Worm (Caenorhabditis elegans): ENCODE data around the gene amt-1.

amt-1 gene

DNA sequence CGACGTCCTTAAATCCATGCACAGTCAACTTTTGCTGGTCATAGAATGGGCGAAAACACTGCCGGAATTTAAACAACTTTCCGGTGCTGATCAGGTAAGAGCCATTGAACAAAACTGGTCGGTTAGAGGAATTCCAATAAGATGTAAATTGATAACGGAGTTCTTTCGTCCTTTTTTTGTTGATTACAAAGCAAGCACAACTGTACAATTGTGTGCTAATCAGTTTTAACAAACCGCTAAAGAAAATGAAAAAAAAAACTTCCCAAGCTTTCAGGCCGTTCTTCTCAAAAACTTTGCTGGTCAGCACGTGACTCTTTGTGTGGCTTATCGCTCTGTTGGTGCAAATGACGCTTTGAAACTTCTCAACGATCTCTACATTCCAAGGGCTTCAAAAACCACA lies 37.1 kb upstream of the amt-1 start:
- peak; percentile 34 for TF ChIP-seq elt-2 (tag; optimal IDR thresholded peaks at IDR 0.05)
- no peak for TF ChIP-seq hlh-17 (GFP tag; optimal IDR thresholded peaks at IDR 0.05; ENCODE audit: borderline replicate concordance)
- no peak for TF ChIP-seq efl-1 (optimal IDR thresholded peaks at IDR 0.05)
- peak in 1 of 2 experiments; percentile 67 for TF ChIP-seq efl-1 (GFP tag; optimal IDR thresholded peaks at IDR 0.05 in 1 of 2)

DNA sequence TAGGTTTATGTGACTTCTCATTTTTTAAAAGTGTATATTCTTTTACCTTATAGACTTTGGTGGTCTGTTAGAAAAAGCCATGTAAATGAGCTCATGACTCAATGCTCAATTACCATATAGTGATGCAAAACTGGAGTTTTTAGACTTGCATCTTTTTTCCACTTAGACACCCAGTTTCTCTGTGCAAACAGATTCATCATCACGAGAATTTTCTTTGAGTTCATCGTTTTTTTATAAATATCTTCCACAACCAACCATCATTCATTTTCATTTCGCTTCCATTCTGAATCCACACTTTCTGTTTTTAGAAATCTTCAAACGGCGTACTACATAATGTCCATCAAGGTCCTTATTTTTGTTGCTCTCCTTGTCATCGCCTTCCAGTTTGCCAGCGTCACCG lies 26.7 kb upstream of the amt-1 start, which contains the start of gene C07A12.2:
C07A12.2 (plus strand) TSS at position 301 of the 400 bp plus-strand sequence.
- TF ChIP-seq C16A3.4 (tag; optimal IDR thresholded peaks at IDR 0.05) (no peak), lin-15B (tag; optimal IDR thresholded peaks at IDR 0.05) (no peak), ets-5 (GFP tag; IDR thresholded peaks at IDR 0.05) (no peak), rnt-1 (tag; optimal IDR thresholded peaks at IDR 0.05) (no peak)

DNA sequence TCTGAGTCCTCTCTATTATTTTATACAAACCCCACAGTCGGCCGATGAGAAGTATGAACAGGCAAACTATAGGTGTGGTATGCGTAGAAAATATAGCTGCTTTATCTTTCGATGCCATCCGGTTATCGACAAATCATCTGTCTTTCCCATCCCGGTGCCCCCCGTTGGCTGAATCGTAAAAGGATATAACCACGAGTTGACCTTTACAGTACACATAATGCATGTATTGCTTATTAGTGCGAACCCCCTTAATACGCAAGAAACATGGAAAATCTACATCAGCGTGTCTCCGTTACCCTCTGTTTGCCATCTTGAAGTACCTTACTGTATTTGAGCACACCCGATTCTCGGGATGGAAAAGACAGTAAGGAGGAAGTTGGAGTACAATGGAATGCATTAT lies 22.3 kb upstream of the amt-1 start:
- TF ChIP-seq ets-5 (GFP tag; IDR thresholded peaks at IDR 0.05), result no peak
- no peak for TF ChIP-seq sox-4 (tag; optimal IDR thresholded peaks at IDR 0.05)
- TF ChIP-seq ceh-8 (GFP tag; optimal IDR thresholded peaks at IDR 0.05), result no peak
- TF ChIP-seq F16B12.6 (tag; optimal IDR thresholded peaks at IDR 0.05), result no peak
- TF ChIP-seq lsy-2 (tag; optimal IDR thresholded peaks at IDR 0.05), result no peak
- no peak for TF ChIP-seq mab-9 (GFP tag; IDR thresholded peaks at IDR 0.05)
- no peak for TF ChIP-seq pqm-1 (tag; optimal IDR thresholded peaks at IDR 0.05)
- no peak for TF ChIP-seq mdl-1 (tag; optimal IDR thresholded peaks at IDR 0.05)
- no peak for TF ChIP-seq Y116A8C.19 (tag; optimal IDR thresholded peaks at IDR 0.05; ENCODE audit: borderline replicate concordance)
- TF ChIP-seq pag-3 (tag; optimal IDR thresholded peaks at IDR 0.05; ENCODE audit: borderline replicate concordance, insufficient read depth), result no peak
- no peak for TF ChIP-seq C16A3.4 (tag; optimal IDR thresholded peaks at IDR 0.05)

DNA sequence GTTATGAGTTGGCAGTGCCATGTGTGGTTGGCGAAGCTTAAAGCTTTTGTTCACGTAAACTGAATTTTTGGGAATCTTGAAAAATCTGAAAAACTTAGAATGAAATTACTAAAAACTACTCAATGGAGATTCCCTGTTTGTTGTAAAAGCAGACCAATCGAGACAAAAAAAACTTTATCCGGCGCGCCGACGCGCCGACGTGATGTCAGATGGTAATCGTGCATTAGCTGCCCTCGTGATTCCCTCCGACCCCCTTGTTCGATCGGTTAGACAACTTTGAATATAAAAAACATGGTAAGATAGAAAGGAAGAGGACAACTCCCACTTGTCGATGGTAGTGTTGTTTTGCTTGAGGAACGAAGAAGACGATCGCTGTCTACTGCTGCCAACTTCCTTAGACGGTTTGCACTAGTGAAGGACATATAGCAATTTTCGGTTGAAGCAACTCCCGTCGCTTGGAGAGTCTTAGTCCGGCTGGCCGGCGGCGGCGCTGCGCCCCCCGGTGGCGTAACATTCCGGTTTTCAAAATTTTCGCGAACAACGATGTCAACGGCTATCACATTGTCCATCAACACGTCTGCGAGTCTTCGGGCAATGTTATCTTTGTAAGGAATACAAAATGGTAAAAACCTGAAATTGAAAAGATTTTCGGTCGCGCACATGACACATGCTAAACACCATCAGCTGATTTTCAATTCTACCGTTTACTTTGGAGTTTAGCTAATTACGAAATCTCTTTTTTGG lies 21.2 kb upstream of the amt-1 start, which contains the start of gene C07A12.18:
C07A12.18 (minus strand) TSS at position 51 of the 744 bp plus-strand sequence.
- TF ChIP-seq snu-23 (GFP tag; optimal IDR thresholded peaks at IDR 0.05) (peak; percentile 17), nhr-237 (tag; optimal IDR thresholded peaks at IDR 0.05) (no peak), lin-13 (GFP tag; optimal IDR thresholded peaks at IDR 0.05) (no peak), skn-1 (tag; optimal IDR thresholded peaks at IDR 0.05) (peak; percentile 7), elt-3 (tag; optimal IDR thresholded peaks at IDR 0.05) (peak in 1 of 6 experiments; percentile 28), unc-130 (tag; optimal IDR thresholded peaks at IDR 0.05) (no peak), zag-1 (tag; optimal IDR thresholded peaks at IDR 0.05) (no peak), efl-1 (optimal IDR thresholded peaks at IDR 0.05) (no peak), efl-1 (GFP tag; optimal IDR thresholded peaks at IDR 0.05 in 1 of 2) (peak in 1 of 2 experiments; percentile 88), hpl-2 (GFP tag; optimal IDR thresholded peaks at IDR 0.05) (no peak), nhr-71 (tag; optimal IDR thresholded peaks at IDR 0.05) (peak; percentile 23), sox-4 (tag; optimal IDR thresholded peaks at IDR 0.05) (no peak), nhr-85 (tag) (peak; percentile 85), mdl-1 (tag; optimal IDR thresholded peaks at IDR 0.05) (peak in 1 of 2 experiments; percentile 26), xbp-1 (tag; optimal IDR thresholded peaks at IDR 0.05) (peak; percentile 15), lin-14 (GFP tag; optimal IDR thresholded peaks at IDR 0.05) (peak; percentile 68), nhr-20 (tag; optimal IDR thresholded peaks at IDR 0.05) (peak; percentile 27), C34B4.2 (tag; optimal IDR thresholded peaks at IDR 0.05) (no peak), aly-2 (tag; optimal IDR thresholded peaks at IDR 0.05) (no peak), lin-35 (GFP tag; optimal IDR thresholded peaks at IDR 0.05) (peak in 1 of 2 experiments; percentile 23), mep-1 (tag; optimal IDR thresholded peaks at IDR 0.05) (peak; percentile 21), blmp-1 (tag; optimal IDR thresholded peaks at IDR 0.05) (peak; percentile 41), dpl-1 (GFP tag; optimal IDR thresholded peaks at IDR 0.05) (no peak), grh-1 (GFP tag; IDR thresholded peaks at IDR 0.05) (peak; percentile 67), unc-62 (GFP tag; optimal IDR thresholded peaks at IDR 0.05) (no peak)

Measured in whole organism, L1 larva.